Worm (Caenorhabditis elegans): Measurements from ENCODE around the gene atgp-1.

Gene atgp-1

DNA sequence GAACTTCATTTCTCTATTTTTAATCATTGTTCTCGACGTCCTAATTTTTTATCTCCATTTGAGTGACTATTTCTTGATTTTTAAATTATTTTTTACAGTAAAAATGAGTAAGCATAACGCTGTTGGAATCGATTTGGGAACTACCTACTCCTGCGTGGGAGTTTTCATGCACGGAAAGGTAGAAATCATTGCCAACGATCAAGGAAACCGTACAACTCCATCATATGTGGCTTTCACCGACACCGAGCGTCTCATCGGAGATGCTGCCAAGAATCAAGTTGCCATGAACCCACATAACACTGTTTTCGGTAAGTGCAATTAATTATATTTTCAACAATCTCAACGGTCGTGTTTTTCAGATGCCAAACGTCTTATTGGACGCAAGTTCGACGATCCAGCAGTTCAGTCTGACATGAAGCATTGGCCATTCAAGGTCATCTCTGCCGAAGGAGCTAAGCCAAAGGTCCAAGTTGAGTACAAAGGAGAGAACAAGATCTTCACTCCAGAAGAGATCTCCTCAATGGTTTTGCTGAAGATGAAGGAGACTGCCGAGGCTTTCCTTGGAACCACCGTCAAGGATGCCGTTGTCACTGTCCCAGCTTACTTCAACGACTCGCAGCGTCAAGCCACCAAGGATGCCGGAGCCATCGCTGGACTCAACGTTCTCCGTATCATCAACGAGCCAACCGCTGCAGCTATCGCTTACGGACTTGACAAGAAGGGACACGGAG lies 9.9 kb downstream of the atgp-1 start, which contains the start of gene hsp-1:
Gene hsp-1, plus strand, starts transcription at position 99 of the 731 bp plus-strand sequence.
- TF ChIP-seq tab-1 (GFP tag; IDR thresholded peaks at IDR 0.05) (peak; percentile 35; the same call in 1 of the 2 replicates), ref-1 (GFP tag; conservative IDR thresholded peaks at IDR 0.05) (no peak), med-1 (GFP tag; optimal IDR thresholded peaks at IDR 0.05; ENCODE audit: insufficient read depth) (no peak)

DNA sequence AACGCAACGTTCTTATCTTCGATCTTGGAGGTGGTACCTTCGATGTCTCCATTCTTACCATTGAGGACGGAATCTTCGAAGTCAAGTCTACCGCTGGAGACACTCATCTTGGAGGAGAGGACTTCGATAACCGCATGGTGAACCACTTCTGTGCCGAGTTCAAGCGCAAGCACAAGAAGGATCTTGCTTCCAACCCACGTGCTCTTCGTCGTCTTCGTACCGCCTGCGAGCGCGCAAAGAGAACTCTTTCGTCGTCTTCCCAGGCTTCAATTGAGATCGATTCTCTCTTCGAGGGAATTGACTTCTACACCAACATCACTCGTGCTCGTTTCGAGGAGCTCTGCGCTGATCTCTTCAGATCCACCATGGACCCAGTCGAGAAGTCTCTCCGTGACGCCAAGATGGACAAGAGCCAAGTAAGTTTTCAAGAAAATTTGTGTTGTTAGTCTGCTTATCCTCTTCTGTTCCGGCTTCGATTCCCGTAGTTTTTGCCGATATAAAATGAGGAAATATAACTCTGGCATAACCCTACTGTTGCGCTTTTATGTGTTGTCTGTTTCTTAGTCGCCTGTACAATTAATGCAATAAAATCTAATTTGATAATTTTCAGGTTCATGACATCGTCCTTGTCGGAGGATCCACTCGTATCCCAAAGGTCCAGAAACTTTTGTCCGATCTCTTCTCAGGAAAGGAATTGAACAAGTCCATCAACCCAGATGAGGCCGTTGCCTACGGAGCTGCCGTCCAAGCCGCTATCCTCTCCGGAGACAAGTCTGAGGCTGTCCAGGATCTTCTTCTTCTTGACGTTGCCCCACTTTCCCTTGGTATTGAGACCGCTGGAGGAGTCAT lies 10.7 kb downstream of the atgp-1 start:
- TF ChIP-seq ref-1 (GFP tag; conservative IDR thresholded peaks at IDR 0.05) (no peak), flt-1 (GFP tag; IDR thresholded peaks at IDR 0.05) (no peak), T22C8.4 (GFP tag; IDR thresholded peaks at IDR 0.05) (no peak), ztf-23 (GFP tag; IDR thresholded peaks at IDR 0.05) (no peak), cog-1 (tag; optimal IDR thresholded peaks at IDR 0.05) (no peak), klf-2 (GFP tag; conservative IDR thresholded peaks at IDR 0.05) (no peak), tab-1 (GFP tag; IDR thresholded peaks at IDR 0.05) (no peak), med-1 (GFP tag; optimal IDR thresholded peaks at IDR 0.05; ENCODE audit: insufficient read depth) (no peak), ztf-29 (GFP tag; IDR thresholded peaks at IDR 0.05) (no peak)

DNA sequence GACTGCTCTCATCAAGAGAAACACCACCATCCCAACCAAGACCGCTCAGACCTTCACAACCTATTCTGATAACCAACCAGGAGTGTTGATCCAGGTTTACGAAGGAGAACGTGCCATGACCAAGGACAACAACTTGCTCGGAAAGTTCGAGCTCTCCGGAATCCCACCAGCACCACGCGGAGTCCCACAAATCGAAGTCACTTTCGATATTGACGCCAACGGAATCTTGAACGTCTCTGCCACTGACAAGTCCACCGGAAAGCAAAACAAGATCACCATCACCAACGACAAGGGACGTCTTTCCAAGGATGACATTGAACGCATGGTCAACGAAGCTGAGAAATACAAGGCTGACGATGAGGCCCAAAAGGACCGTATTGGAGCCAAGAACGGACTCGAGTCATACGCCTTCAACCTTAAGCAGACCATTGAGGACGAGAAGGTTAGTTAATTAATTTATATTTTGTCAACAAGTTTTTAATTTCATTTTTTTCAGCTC lies 11.3 kb downstream of the atgp-1 start:
- TF ChIP-seq ref-1 (GFP tag; conservative IDR thresholded peaks at IDR 0.05) (no peak), T22C8.4 (GFP tag; IDR thresholded peaks at IDR 0.05) (no peak), ztf-23 (GFP tag; IDR thresholded peaks at IDR 0.05) (no peak), med-1 (GFP tag; optimal IDR thresholded peaks at IDR 0.05; ENCODE audit: insufficient read depth) (no peak), flt-1 (GFP tag; IDR thresholded peaks at IDR 0.05) (no peak)

DNA sequence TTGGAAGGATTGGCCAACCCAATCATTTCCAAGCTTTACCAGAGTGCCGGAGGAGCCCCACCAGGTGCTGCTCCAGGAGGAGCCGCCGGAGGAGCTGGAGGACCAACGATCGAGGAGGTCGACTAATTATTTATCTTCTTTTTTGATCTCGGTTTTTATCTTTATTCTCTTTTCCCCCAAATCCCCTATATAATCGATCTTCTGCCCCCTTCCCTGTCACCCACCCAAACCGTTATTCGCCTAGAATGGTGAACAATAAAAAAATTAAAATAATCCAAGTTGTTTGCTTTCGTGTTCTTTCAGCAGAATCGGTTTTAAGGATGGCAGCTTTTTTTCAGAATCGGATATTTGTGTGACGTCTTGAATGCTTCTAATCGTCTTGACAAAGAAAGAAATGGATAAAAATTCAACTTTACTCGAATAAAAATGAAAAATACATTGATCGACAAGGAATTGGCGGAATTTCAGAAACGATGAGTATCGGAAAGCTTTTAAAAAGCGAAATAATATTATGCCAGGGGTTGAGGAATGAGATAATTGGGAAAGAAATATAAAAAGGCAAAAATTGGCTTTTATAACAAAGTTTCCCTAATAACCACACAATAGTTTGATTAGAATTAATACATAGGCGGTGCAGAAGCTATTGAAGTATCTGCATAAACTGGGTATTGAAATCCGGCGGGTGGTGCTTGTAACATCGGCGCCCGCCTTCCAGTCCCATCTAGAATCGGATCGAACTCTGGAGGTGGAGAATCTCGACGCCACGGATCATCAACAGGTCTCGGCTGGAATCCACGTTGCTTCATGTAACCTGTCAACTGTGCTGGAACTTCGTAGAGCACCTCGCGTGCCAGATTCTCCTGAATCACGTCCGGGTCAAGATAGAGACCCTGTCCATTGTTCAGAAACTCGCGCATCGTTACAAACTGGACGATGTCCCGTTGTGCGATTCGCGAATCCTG lies 12.2 kb downstream of the atgp-1 start:
- no peak for TF ChIP-seq cog-1 (tag; optimal IDR thresholded peaks at IDR 0.05)
- no peak for TF ChIP-seq ref-1 (GFP tag; conservative IDR thresholded peaks at IDR 0.05)
- no peak for TF ChIP-seq ztf-23 (GFP tag; IDR thresholded peaks at IDR 0.05)
- TF ChIP-seq tab-1 (GFP tag; IDR thresholded peaks at IDR 0.05): no peak

DNA sequence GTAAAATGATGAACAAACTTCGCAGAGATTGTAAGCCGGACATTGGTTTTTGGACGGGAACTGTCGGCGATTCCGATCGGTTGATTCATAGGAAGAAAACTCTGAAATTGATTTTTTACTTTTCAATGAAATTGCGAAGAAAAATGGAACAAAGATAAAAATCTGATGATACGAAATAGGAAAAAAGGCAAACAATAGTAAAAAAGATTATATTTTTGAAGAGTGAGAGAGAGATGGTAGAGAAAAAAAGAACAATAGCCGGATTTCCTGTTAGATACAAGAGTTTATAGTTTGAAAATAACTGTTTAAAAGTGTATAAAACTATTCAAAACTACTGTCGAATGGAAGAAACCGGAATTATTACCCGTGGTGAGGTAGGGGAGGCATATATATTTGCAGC lies 15.0 kb downstream of the atgp-1 start, which contains the start of gene nra-1:
Gene nra-1, minus strand, starts transcription at position 101 of the 400 bp plus-strand sequence.
- TF ChIP-seq flt-1 (GFP tag; IDR thresholded peaks at IDR 0.05) (no peak), ztf-23 (GFP tag; IDR thresholded peaks at IDR 0.05) (no peak), ref-1 (GFP tag; conservative IDR thresholded peaks at IDR 0.05) (no peak), ztf-29 (GFP tag; IDR thresholded peaks at IDR 0.05) (no peak), med-1 (GFP tag; optimal IDR thresholded peaks at IDR 0.05; ENCODE audit: insufficient read depth) (no peak), tab-1 (GFP tag; IDR thresholded peaks at IDR 0.05) (no peak)

DNA sequence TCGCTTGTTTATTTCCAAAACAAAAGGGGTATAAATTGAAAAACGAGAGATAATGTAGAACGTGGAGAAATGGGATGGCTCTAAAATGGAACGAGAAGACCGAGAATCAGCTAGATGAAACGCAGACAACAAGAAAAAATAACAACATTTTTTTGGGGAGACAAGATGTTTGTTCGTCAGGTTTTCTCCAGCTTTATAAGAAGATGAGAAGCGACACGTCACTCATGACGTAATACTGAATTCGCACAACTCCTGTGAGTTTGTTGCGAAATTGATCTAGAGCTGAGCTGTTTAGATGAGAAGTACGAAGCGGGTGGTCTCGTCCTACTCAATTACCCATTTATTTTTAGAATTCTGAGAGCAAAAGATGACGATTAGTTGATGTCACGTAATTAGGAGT lies 16.1 kb downstream of the atgp-1 start:
- no peak for TF ChIP-seq cog-1 (tag; optimal IDR thresholded peaks at IDR 0.05)
- TF ChIP-seq tab-1 (GFP tag; IDR thresholded peaks at IDR 0.05): no peak
- TF ChIP-seq med-1 (GFP tag; optimal IDR thresholded peaks at IDR 0.05; ENCODE audit: insufficient read depth): no peak
- TF ChIP-seq flt-1 (GFP tag; IDR thresholded peaks at IDR 0.05): no peak
- TF ChIP-seq T22C8.4 (GFP tag; IDR thresholded peaks at IDR 0.05): no peak
- TF ChIP-seq ref-1 (GFP tag; conservative IDR thresholded peaks at IDR 0.05): no peak
- no peak for TF ChIP-seq ztf-29 (GFP tag; IDR thresholded peaks at IDR 0.05)

DNA sequence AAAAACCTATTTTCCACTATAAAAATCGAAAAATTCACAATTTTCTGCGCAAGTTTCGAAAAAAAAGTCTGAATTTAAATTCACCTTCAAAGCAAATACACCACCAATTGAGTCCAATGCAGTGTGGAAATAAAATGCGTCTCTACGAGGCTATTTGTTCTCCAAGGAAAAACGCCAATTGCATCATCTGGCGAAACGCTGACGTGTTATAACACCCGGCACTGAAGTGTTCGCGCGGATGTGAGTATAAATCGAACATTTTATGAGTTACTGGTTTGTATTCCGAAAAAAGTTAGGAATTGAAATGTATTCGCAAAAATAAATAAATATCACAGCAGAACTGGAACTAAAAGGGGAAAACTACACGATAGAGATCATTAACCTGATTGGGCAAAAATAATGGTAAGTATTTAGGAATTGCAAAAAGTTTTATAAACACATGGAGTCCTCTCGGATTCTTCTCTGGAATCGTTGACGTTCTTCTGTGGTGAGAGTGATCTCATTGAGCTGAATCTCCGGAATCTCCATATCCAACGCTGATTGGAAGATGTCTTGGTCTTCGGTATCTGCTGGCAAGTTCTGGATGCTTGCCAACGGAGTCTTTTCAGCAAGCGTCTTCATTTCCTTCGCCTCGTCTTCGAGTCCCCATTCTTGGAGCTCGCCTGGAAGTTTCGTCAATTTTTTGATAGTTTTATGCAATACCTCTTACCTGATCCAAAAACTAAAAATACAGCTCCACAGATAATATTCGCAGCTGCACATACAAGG lies 18.9 kb downstream of the atgp-1 start, which contains the start of gene zipt-7.1:
Gene zipt-7.1, minus strand, starts transcription at position 232 of the 768 bp plus-strand sequence.
- no peak for TF ChIP-seq ref-1 (GFP tag; conservative IDR thresholded peaks at IDR 0.05)
- TF ChIP-seq tab-1 (GFP tag; IDR thresholded peaks at IDR 0.05): no peak
- no peak for TF ChIP-seq med-1 (GFP tag; optimal IDR thresholded peaks at IDR 0.05; ENCODE audit: insufficient read depth)
- TF ChIP-seq ztf-29 (GFP tag; IDR thresholded peaks at IDR 0.05): no peak
- no peak for TF ChIP-seq flt-1 (GFP tag; IDR thresholded peaks at IDR 0.05)

DNA sequence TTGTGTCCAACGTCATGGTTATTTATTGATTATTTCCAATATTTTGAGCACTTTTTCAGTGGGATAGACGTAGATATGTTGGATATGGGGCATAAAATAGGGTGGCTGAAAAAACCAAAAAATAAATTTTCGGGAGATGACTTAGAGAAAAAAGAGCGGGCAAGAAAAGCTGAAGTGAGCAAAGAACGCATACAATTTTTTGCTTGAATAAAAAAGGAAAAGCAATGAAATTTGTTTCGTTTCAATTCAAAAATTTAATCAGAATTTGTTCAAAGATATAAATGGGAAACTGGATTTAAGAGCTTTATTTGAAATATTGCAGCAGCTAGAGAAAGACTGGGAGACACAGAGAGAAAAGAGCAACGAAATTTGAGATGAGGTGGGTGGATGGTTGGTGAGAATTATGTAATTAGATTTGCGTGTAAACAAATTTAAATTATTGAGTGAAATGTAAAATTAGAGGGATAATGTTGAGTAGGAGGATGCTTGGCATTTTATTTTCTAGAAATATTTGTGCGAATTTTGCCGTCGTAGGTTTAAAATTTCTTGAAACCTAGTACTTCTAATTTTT lies 22.6 kb downstream of the atgp-1 start, which contains the start of the genes T28F3.11 and slc-17.4:
Gene T28F3.11, minus strand, starts transcription at position 51 of the 571 bp plus-strand sequence.
Gene slc-17.4, minus strand, starts transcription at position 105 of the 571 bp plus-strand sequence.
- no peak for TF ChIP-seq ztf-23 (GFP tag; IDR thresholded peaks at IDR 0.05)
- TF ChIP-seq klf-2 (GFP tag; conservative IDR thresholded peaks at IDR 0.05): no peak
- TF ChIP-seq tab-1 (GFP tag; IDR thresholded peaks at IDR 0.05): no peak
- TF ChIP-seq ref-1 (GFP tag; conservative IDR thresholded peaks at IDR 0.05): no peak
- TF ChIP-seq T22C8.4 (GFP tag; IDR thresholded peaks at IDR 0.05): no peak
- TF ChIP-seq flt-1 (GFP tag; IDR thresholded peaks at IDR 0.05): no peak
- no peak for TF ChIP-seq ztf-29 (GFP tag; IDR thresholded peaks at IDR 0.05)
- TF ChIP-seq cog-1 (tag; optimal IDR thresholded peaks at IDR 0.05): no peak
- TF ChIP-seq med-1 (GFP tag; optimal IDR thresholded peaks at IDR 0.05; ENCODE audit: insufficient read depth): no peak

All from whole organism, midembryonic.